Worm (Caenorhabditis elegans) whole organism, L2 larva: ENCODE data around the gene F11C1.1.

Source experiments
- alr-1 ChIP-seq: fragments of 150-350 bp; optimal IDR thresholded peaks from 2 replicates; lab custom pipeline; 2014; ENCODE audit warnings: missing biosample characterization, missing genetic modification characterization
- egl-27 ChIP-seq: sonication (generic microtip); optimal IDR thresholded peaks from 3 replicates; lab custom pipeline; 2017; ENCODE audit warnings: missing biosample characterization, missing genetic modification reagents, missing genetic modification characterization
- lin-39 ChIP-seq: fragments of 150-350 bp; optimal IDR thresholded peaks from 2 replicates; lab custom pipeline; 2014; ENCODE audit warnings: missing biosample characterization, missing genetic modification reagents, missing genetic modification characterization
- ztf-11 ChIP-seq: sonication (generic microtip); optimal IDR thresholded peaks from 2 replicates; lab custom pipeline; 2017; ENCODE audit warnings: missing biosample characterization, missing genetic modification characterization

ce11 chrX:12975595-12976089 lies 14.7 kb downstream of the F11C1.1 start, which contains the start of gene ppk-3:
- TF ChIP-seq ztf-11 (tag; lab: Kevin White, UChicago), result no peak
- no peak for TF ChIP-seq alr-1
- peak; percentile 53 for TF ChIP-seq egl-27 (tag; lab: Kevin White, UChicago)
- no peak for TF ChIP-seq lin-39
